Worm (Caenorhabditis elegans) whole organism, L2 larva: ENCODE measurements around the gene ZK666.12.

Experiments
- C34F6.9 ChIP-seq: fragments of 150-350 bp; optimal IDR thresholded peaks from 2 replicates; lab custom pipeline; 2014; ENCODE audit warnings: missing biosample characterization, missing genetic modification characterization
- F13H6.1 ChIP-seq: sonication (generic microtip); optimal IDR thresholded peaks from 2 replicates; lab custom pipeline; 2016; ENCODE audit warnings: missing genetic modification characterization, missing compliant biosample characterization
- R02D3.7 ChIP-seq: fragments of 150-350 bp; optimal IDR thresholded peaks from 2 replicates; lab custom pipeline; 2014; ENCODE audit warnings: missing biosample characterization, missing genetic modification characterization
- Y55F3AM.14 ChIP-seq: fragments of 200-800 bp; sonication (Bioruptor generic); optimal IDR thresholded peaks from 2 replicates; lab custom pipeline; 2018; ENCODE audit warnings: mild to moderate bottlenecking, missing genetic modification characterization, missing compliant biosample characterization
- ZK546.5 ChIP-seq: sonication (generic microtip); optimal IDR thresholded peaks from 2 replicates; lab custom pipeline; 2017; ENCODE audit warnings: missing biosample characterization, missing genetic modification characterization
- alr-1 ChIP-seq: fragments of 150-350 bp; optimal IDR thresholded peaks from 2 replicates; lab custom pipeline; 2014; ENCODE audit warnings: missing biosample characterization, missing genetic modification characterization
- aly-2 ChIP-seq: fragments of 150-350 bp; optimal IDR thresholded peaks from 2 replicates; lab custom pipeline; 2014; ENCODE audit warnings: missing biosample characterization, missing genetic modification characterization
- ama-1 ChIP-seq: fragments of 150-350 bp; optimal IDR thresholded peaks from 2 replicates; lab custom pipeline; 2018; ENCODE audit warnings: inconsistent platforms
- blmp-1 ChIP-seq: sonication (generic microtip); optimal IDR thresholded peaks from 2 replicates; lab custom pipeline; 2017; ENCODE audit warnings: missing genetic modification characterization, mild to moderate bottlenecking, missing compliant biosample characterization, antibody characterized with exemption, moderate library complexity; ENCODE audit not compliant: insufficient read depth
- ceh-16 ChIP-seq: fragments of 150-350 bp; optimal IDR thresholded peaks from 2 replicates; lab custom pipeline; 2014; ENCODE audit warnings: missing biosample characterization, missing genetic modification characterization
- ceh-82 ChIP-seq: fragments of 150-350 bp; optimal IDR thresholded peaks from 2 replicates; lab custom pipeline; 2014; ENCODE audit warnings: missing biosample characterization, missing genetic modification characterization
- crh-2 ChIP-seq: sonication (generic microtip); optimal IDR thresholded peaks from 2 replicates; lab custom pipeline; 2017; ENCODE audit warnings: missing biosample characterization, missing genetic modification characterization
- dmd-4 ChIP-seq: sonication (generic microtip); optimal IDR thresholded peaks from 2 replicates; lab custom pipeline; 2017; ENCODE audit warnings: missing biosample characterization, missing genetic modification characterization
- egl-27 ChIP-seq: sonication (generic microtip); optimal IDR thresholded peaks from 3 replicates; lab custom pipeline; 2017; ENCODE audit warnings: missing biosample characterization, missing genetic modification reagents, missing genetic modification characterization
- elt-1 ChIP-seq: fragments of 150-350 bp; optimal IDR thresholded peaks from 2 replicates; lab custom pipeline; 2014; ENCODE audit warnings: missing biosample characterization, missing genetic modification characterization
- elt-3 ChIP-seq: sonication (generic microtip); optimal IDR thresholded peaks from 2 replicates; lab custom pipeline; 2017; ENCODE audit warnings: missing biosample characterization, missing genetic modification characterization
- fos-1 ChIP-seq: fragments of 150-350 bp; optimal IDR thresholded peaks from 2 replicates; lab custom pipeline; 2014; ENCODE audit warnings: missing biosample characterization, missing genetic modification characterization
- gmeb-1 ChIP-seq: fragments of 150-350 bp; optimal IDR thresholded peaks from 2 replicates; lab custom pipeline; 2014; ENCODE audit warnings: missing biosample characterization, missing genetic modification characterization
- lin-11 ChIP-seq: fragments of 150-350 bp; sonication (generic microtip); optimal IDR thresholded peaks from 2 replicates; lab custom pipeline; 2014; ENCODE audit warnings: missing biosample characterization, missing genetic modification characterization, inconsistent platforms, mixed read lengths
- lin-13 ChIP-seq: fragments of 150-350 bp; optimal IDR thresholded peaks from 2 replicates; lab custom pipeline; 2014; ENCODE audit warnings: missing biosample characterization, missing genetic modification reagents, missing genetic modification characterization
- lin-39 ChIP-seq: fragments of 150-350 bp; optimal IDR thresholded peaks from 2 replicates; lab custom pipeline; 2014; ENCODE audit warnings: missing biosample characterization, missing genetic modification reagents, missing genetic modification characterization
- lsy-2 ChIP-seq, 2 experiments: fragments of 150-350 bp in 1 of 2; sonication (generic microtip) in 1 of 2; optimal IDR thresholded peaks; 2 replicates each; lab custom pipeline; 2014 to 2017; ENCODE audit warnings: missing biosample characterization in 2 of 2, missing genetic modification characterization in 2 of 2
- mab-5 ChIP-seq: fragments of 150-350 bp; optimal IDR thresholded peaks from 2 replicates; lab custom pipeline; 2014; ENCODE audit warnings: missing biosample characterization, missing genetic modification characterization
- mbf-1 ChIP-seq: sonication (generic microtip); optimal IDR thresholded peaks from 2 replicates; lab custom pipeline; 2017; ENCODE audit warnings: missing biosample characterization, missing genetic modification characterization
- mdl-1 ChIP-seq, 2 experiments: fragments of 150-350 bp in 1 of 2; sonication (generic microtip) in 1 of 2; optimal IDR thresholded peaks; 2 replicates each; lab custom pipeline; 2017; ENCODE audit warnings: missing biosample characterization in 2 of 2, missing genetic modification characterization in 2 of 2
- nhr-10 ChIP-seq: sonication (generic microtip); optimal IDR thresholded peaks from 2 replicates; lab custom pipeline; 2017; ENCODE audit warnings: missing biosample characterization, missing genetic modification characterization
- nhr-11 ChIP-seq: fragments of 150-350 bp; optimal IDR thresholded peaks from 2 replicates; lab custom pipeline; 2014; ENCODE audit warnings: missing biosample characterization, missing genetic modification characterization
- nhr-12 ChIP-seq: fragments of 150-350 bp; optimal IDR thresholded peaks from 2 replicates; lab custom pipeline; 2014; ENCODE audit warnings: missing biosample characterization, missing genetic modification characterization
- nhr-129 ChIP-seq: fragments of 150-350 bp; optimal IDR thresholded peaks from 2 replicates; lab custom pipeline; 2014; ENCODE audit warnings: missing biosample characterization, missing genetic modification characterization
- nhr-21 ChIP-seq: fragments of 150-350 bp; optimal IDR thresholded peaks from 2 replicates; lab custom pipeline; 2014; ENCODE audit warnings: missing biosample characterization, missing genetic modification characterization
- nhr-23 ChIP-seq: fragments of 150-350 bp; optimal IDR thresholded peaks from 2 replicates; lab custom pipeline; 2014; ENCODE audit warnings: missing biosample characterization, missing genetic modification reagents, missing genetic modification characterization
- nhr-237 ChIP-seq: fragments of 150-350 bp; optimal IDR thresholded peaks from 2 replicates; lab custom pipeline; 2014; ENCODE audit warnings: missing biosample characterization, missing genetic modification characterization
- nhr-25 ChIP-seq: fragments of 150-350 bp; sonication (generic microtip); optimal IDR thresholded peaks from 3 replicates; lab custom pipeline; 2014; ENCODE audit warnings: missing biosample characterization, missing genetic modification characterization
- nhr-6 ChIP-seq: fragments of 150-350 bp; optimal IDR thresholded peaks from 2 replicates; lab custom pipeline; 2014; ENCODE audit warnings: missing biosample characterization, missing genetic modification characterization
- nhr-77 ChIP-seq: fragments of 150-350 bp; optimal IDR thresholded peaks from 2 replicates; lab custom pipeline; 2014; ENCODE audit warnings: missing biosample characterization, missing genetic modification characterization
- peb-1 ChIP-seq: fragments of 150-350 bp; optimal IDR thresholded peaks from 2 replicates; lab custom pipeline; 2014; ENCODE audit warnings: missing biosample characterization, missing genetic modification characterization
- sem-4 ChIP-seq: fragments of 150-350 bp; optimal IDR thresholded peaks from 2 replicates; lab custom pipeline; 2014; ENCODE audit warnings: missing biosample characterization, missing genetic modification reagents, missing genetic modification characterization
- skn-1 ChIP-seq: sonication (generic microtip); optimal IDR thresholded peaks from 2 replicates; lab custom pipeline; 2017; ENCODE audit warnings: missing biosample characterization, missing genetic modification characterization
- sma-3 ChIP-seq: sonication (generic microtip); optimal IDR thresholded peaks from 2 replicates; lab custom pipeline; 2016; ENCODE audit warnings: missing genetic modification reagents, missing genetic modification characterization, missing compliant biosample characterization
- sma-9 ChIP-seq, 2 experiments: fragments of 150-350 bp in 1 of 2; sonication (generic microtip) in 1 of 2; optimal IDR thresholded peaks; 2 replicates each; lab custom pipeline; 2014 to 2016; ENCODE audit warnings: missing genetic modification characterization in 2 of 2, mild to moderate bottlenecking in 1 of 2, missing biosample characterization in 1 of 2, missing compliant biosample characterization in 1 of 2, missing genetic modification reagents in 1 of 2, moderate library complexity in 1 of 2
- snpc-4 ChIP-seq: fragments of 150-350 bp; optimal IDR thresholded peaks from 2 replicates; lab custom pipeline; 2014; ENCODE audit warnings: missing biosample characterization, missing genetic modification characterization
- unc-39 ChIP-seq: fragments of 150-350 bp; optimal IDR thresholded peaks from 2 replicates; lab custom pipeline; 2014; ENCODE audit warnings: missing biosample characterization, missing genetic modification characterization
- unc-55 ChIP-seq: fragments of 150-350 bp; sonication (generic microtip); optimal IDR thresholded peaks from 3 replicates; lab custom pipeline; 2014; ENCODE audit warnings: missing biosample characterization, missing genetic modification reagents, missing genetic modification characterization
- unc-62 ChIP-seq: fragments of 150-350 bp; optimal IDR thresholded peaks from 2 replicates; lab custom pipeline; 2014; ENCODE audit warnings: missing biosample characterization, missing genetic modification reagents, missing genetic modification characterization
- zag-1 ChIP-seq: fragments of 150-350 bp; optimal IDR thresholded peaks from 2 replicates; lab custom pipeline; 2014; ENCODE audit warnings: missing biosample characterization, missing genetic modification characterization
- ztf-1 ChIP-seq: fragments of 200-800 bp; sonication (Bioruptor generic); conservative IDR thresholded peaks from 2 replicates; pipeline ENCODE4 v1.3.6; 2022; ENCODE audit warnings: missing genetic modification characterization, missing compliant biosample characterization
- ztf-11 ChIP-seq: sonication (generic microtip); optimal IDR thresholded peaks from 2 replicates; lab custom pipeline; 2017; ENCODE audit warnings: missing biosample characterization, missing genetic modification characterization
- ztf-4 ChIP-seq: fragments of 150-350 bp; optimal IDR thresholded peaks from 2 replicates; lab custom pipeline; 2014; ENCODE audit warnings: missing biosample characterization, missing genetic modification characterization

The ZK666.12 gene

DNA sequence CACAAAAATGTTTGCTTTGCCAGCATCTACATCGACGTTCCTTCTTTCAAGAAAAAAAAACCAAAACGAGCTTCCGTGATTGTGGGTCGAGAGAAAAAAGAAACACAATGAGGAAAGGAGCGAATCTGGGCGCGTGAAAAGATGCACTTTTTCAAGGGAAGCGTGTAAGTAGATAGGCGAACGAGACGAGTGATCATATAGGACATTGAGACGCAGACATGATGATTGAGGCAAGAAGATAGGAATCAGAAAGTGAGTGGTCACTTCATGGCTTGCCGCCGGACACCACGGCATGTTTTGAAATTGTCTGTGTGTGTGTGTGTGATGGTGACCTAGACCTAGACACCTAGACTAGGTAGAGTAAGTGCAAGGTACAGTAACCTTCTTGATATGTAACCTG is 5.6 kb downstream of the ZK666.12 start (continued):
- TF ChIP-seq ZK546.5 (tag; lab: Kevin White, UChicago) (no peak), snpc-4 (tag; lab: Kevin White, UChicago) (no peak), nhr-11 (tag; lab: Kevin White, UChicago) (no peak), unc-55 (GFP tag; lab: Kevin White, UChicago) (no peak), lin-11 (tag; lab: Kevin White, UChicago) (no peak), ceh-16 (tag; lab: Kevin White, UChicago) (peak; percentile 44), F13H6.1 (tag; lab: Kevin White, UChicago) (peak; percentile 89), nhr-10 (tag; lab: Kevin White, UChicago) (no peak)
- TF ChIP-seq, all 48 proteins: peak for 18

DNA sequence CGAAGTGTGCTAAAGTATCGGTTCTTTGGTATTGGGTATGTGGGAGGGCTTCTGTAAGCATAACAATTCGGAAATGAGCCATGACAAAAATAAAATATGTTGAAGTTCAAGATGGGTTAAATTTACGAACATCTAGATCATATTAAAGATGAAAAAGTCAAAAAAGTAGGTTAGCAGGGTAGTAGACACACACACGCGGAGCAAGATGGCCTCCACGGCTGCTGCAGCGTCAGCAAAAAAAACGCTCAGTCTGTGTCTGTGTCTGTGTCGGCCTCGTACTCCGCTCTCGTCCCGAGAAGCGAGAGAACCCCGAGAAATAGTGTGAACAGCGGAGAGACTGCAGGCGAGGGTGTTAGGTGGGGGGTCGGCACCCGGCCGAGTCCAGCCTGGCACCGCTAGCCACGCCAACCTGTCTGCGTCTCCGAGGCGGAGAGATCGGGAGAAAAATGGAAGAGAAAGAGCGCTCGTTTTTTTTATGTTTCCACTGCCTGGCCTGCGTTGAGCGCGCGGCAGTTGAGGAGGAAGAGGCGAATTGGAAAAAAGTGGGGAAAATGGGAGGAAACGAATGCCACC is 6.6 kb downstream of the ZK666.12 start, which contains the start of gene myrf-1:
TSS of gene myrf-1 (minus strand) at position 51 of the 573 bp plus-strand sequence.
- no peak for TF ChIP-seq dmd-4
- no peak for TF ChIP-seq R02D3.7 (tag; lab: Kevin White, UChicago)
- no peak for TF ChIP-seq nhr-11 (tag; lab: Kevin White, UChicago)
- TF ChIP-seq sem-4 (tag; lab: Kevin White, UChicago), result peak; percentile 79
- peak; percentile 72 for TF ChIP-seq lin-13 (GFP tag; lab: Kevin White, UChicago)
- peak; percentile 71 for TF ChIP-seq gmeb-1 (tag; lab: Kevin White, UChicago)
- TF ChIP-seq nhr-77 (tag; lab: Kevin White, UChicago), result no peak
- no peak for TF ChIP-seq ztf-1 (GFP tag; lab: Robert Waterston, UW)
- TF ChIP-seq C34F6.9 (tag; lab: Kevin White, UChicago), result peak; percentile 85
- TF ChIP-seq nhr-10 (tag; lab: Kevin White, UChicago), result no peak
- peak; percentile 50 for TF ChIP-seq blmp-1
- peak; percentile 84 for TF ChIP-seq fos-1 (tag; lab: Kevin White, UChicago)
- no peak for TF ChIP-seq elt-3 (tag; lab: Kevin White, UChicago)
- peak; percentile 64 to 85 for TF ChIP-seq mdl-1 (tag; optimal IDR thresholded peaks at IDR 0.05; lab: Kevin White, UChicago)
- TF ChIP-seq nhr-12, result no peak
- TF ChIP-seq alr-1 (tag; lab: Kevin White, UChicago), result no peak
- no peak for TF ChIP-seq aly-2 (tag; lab: Kevin White, UChicago)
- TF ChIP-seq nhr-237 (tag; lab: Kevin White, UChicago), result no peak
- no peak for TF ChIP-seq skn-1
- TF ChIP-seq nhr-129, result peak; percentile 84
- peak; percentile 86 for TF ChIP-seq egl-27 (tag; lab: Kevin White, UChicago)
- peak; percentile 28 for TF ChIP-seq elt-1 (tag; lab: Kevin White, UChicago)
- TF ChIP-seq nhr-23, result no peak
- no peak for TF ChIP-seq unc-39
- no peak for TF ChIP-seq unc-62
- TF ChIP-seq unc-55 (GFP tag; lab: Kevin White, UChicago), result peak; percentile 80
- TF ChIP-seq peb-1 (tag; lab: Kevin White, UChicago), result peak; percentile 92
- peak; percentile 37 for TF ChIP-seq mab-5 (tag; lab: Kevin White, UChicago)
- TF ChIP-seq sma-3, result peak; percentile 85
- TF ChIP-seq crh-2, result peak; percentile 84
- TF ChIP-seq sma-9 (GFP tag; optimal IDR thresholded peaks at IDR 0.05; lab: Kevin White, UChicago), result peak; percentile 93
- TF ChIP-seq sma-9 (tag; optimal IDR thresholded peaks at IDR 0.05; lab: Kevin White, UChicago), result no peak
- TF ChIP-seq ZK546.5 (tag; lab: Kevin White, UChicago), result no peak
- peak; percentile 82 for TF ChIP-seq nhr-21 (tag; lab: Kevin White, UChicago)
- no peak for TF ChIP-seq ama-1 (lab: Kevin White, UChicago)
- no peak for TF ChIP-seq ceh-82 (tag; lab: Kevin White, UChicago)
- TF ChIP-seq nhr-25 (tag; lab: Kevin White, UChicago), result peak; percentile 63
- no peak for TF ChIP-seq ztf-11 (tag; lab: Kevin White, UChicago)
- TF ChIP-seq nhr-6 (tag; lab: Kevin White, UChicago), result no peak
- peak; percentile 39 to 81 for TF ChIP-seq lsy-2 (tag; optimal IDR thresholded peaks at IDR 0.05; lab: Kevin White, UChicago)
- no peak for TF ChIP-seq mbf-1 (tag; lab: Kevin White, UChicago)
- TF ChIP-seq ztf-4, result peak; percentile 63
- no peak for TF ChIP-seq lin-39 (tag; lab: Kevin White, UChicago)
- TF ChIP-seq ceh-16 (tag; lab: Kevin White, UChicago), result peak; percentile 74
- peak; percentile 97 for TF ChIP-seq F13H6.1 (tag; lab: Kevin White, UChicago)
- TF ChIP-seq Y55F3AM.14, result peak; percentile 84
- peak; percentile 93 for TF ChIP-seq zag-1 (tag; lab: Kevin White, UChicago)
- peak; percentile 25 for TF ChIP-seq snpc-4 (tag; lab: Kevin White, UChicago)
- peak; percentile 86 for TF ChIP-seq lin-11 (tag; lab: Kevin White, UChicago)
